Worm (Caenorhabditis elegans): ENCODE results near the gene R08C7.11.

The R08C7.11 gene

DNA sequence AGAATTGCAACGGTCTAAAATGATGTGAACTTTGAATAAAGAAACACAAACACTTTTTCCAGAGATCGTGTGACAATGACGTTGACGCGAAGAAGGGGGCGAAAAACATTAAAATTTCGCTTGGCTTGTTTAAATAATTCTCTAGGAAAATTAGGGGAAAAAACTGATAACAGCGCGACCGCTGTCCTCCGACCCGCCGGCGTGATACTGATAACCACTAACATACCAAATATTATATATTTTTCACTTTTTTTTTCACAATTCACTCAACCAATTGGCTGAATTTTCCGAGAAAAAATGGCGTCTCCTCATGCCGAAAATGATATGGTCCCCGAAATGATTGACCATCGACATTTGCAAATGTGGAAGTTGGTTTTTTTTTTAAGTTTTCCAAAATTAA is 4.9 kb downstream of the R08C7.11 start:
- TF ChIP-seq ceh-34 (tag; optimal IDR thresholded peaks at IDR 0.05): no peak
- peak; percentile 75 for TF ChIP-seq elt-2 (tag; optimal IDR thresholded peaks at IDR 0.05)

DNA sequence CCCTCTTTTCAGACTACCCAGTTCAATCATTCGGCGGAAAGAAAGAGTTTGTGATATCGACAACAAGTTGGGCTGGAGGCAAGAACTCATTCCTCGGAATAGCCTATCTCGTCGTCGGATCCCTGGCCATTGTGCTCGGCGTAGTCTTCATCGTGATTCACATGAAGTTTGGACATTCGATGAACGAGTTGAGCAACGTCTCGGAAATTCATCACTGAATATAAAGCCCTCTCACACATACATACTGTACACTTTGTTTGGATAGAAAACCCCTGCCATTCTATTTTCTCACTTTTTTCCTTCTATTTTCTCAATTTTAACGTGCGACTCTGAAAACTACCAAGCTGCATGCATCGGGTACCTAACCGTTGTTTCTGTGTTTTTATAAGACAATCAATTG is 5.3 kb downstream of the R08C7.11 start, which contains the start of gene R08C7.12:
Gene R08C7.12, plus strand, starts transcription at position 301 of the 400 bp plus-strand sequence.
- TF ChIP-seq tbx-2 (tag; optimal IDR thresholded peaks at IDR 0.05): no peak
- no peak for TF ChIP-seq elt-2 (tag; optimal IDR thresholded peaks at IDR 0.05)
- no peak for TF ChIP-seq ceh-6 (GFP tag; optimal IDR thresholded peaks at IDR 0.05)
- TF ChIP-seq pat-9 (tag; optimal IDR thresholded peaks at IDR 0.05): no peak
- TF ChIP-seq ceh-31 (tag; optimal IDR thresholded peaks at IDR 0.05): no peak
- no peak for TF ChIP-seq ceh-19 (GFP tag; optimal IDR thresholded peaks at IDR 0.05)
- TF ChIP-seq C38D4.7 (GFP tag; optimal IDR thresholded peaks at IDR 0.05): no peak

DNA sequence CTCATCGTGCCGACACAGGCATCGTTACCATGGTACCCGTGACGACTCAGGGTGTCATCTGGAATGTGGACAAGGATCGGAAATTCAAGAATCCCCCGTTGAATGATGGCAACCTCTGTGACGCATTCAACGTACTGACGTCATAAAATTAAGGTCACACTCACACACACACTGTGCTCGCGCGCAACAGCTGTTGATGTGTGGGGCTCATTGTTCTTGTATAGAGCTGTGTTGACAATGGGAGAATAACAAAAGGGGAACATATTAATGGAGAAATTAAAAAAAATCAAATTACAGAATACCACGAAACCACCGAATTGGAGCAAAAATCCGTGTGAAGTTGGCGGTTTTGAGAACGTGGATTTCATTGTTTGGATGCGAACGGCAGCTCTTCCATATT is 6.4 kb downstream of the R08C7.11 start:
- TF ChIP-seq ceh-31 (tag; optimal IDR thresholded peaks at IDR 0.05): peak; percentile 3
- peak; percentile 45 for TF ChIP-seq hlh-30 (tag; optimal IDR thresholded peaks at IDR 0.05; ENCODE audit: insufficient read depth)
- peak; percentile 73 for TF ChIP-seq sox-2 (GFP tag; IDR thresholded peaks at IDR 0.05)
- peak; percentile 10 for TF ChIP-seq unc-42 (tag; optimal IDR thresholded peaks at IDR 0.05)
- TF ChIP-seq ceh-48 (tag; optimal IDR thresholded peaks at IDR 0.05): no peak
- TF ChIP-seq tbx-2 (tag; optimal IDR thresholded peaks at IDR 0.05): peak; percentile 13
- TF ChIP-seq hlh-6 (tag; optimal IDR thresholded peaks at IDR 0.05): no peak

DNA sequence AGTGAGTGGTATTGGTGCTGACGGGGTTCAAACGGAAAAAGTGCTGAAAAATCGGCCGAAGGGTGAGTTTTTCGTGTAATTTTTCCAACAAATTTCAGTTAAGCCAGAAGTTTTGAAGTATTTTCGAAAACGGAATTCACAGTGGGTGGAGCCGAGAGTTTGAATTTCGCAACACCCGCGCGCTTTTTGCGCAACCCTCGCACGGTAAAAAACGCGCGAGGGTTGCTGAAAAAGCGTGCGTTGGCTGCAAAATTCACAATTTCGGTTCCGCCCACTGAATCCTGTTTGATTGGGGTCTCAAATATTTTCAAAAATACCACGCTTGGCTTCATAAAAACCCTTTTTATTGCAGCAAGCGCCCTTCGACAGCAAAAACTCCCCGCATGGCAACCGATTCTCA is 7.4 kb downstream of the R08C7.11 start:
- no peak for TF ChIP-seq pha-2 (tag; optimal IDR thresholded peaks at IDR 0.05)
- no peak for TF ChIP-seq che-1 (tag; optimal IDR thresholded peaks at IDR 0.05)
- no peak for TF ChIP-seq pax-1 (tag; optimal IDR thresholded peaks at IDR 0.05)
- no peak for TF ChIP-seq lim-6 (tag; optimal IDR thresholded peaks at IDR 0.05)
- no peak for TF ChIP-seq nhr-11 (tag; optimal IDR thresholded peaks at IDR 0.05)
- no peak for TF ChIP-seq lin-11 (tag; optimal IDR thresholded peaks at IDR 0.05)
- TF ChIP-seq ceh-45 (GFP tag; IDR thresholded peaks at IDR 0.05): no peak
- no peak for TF ChIP-seq ttx-3 (tag; optimal IDR thresholded peaks at IDR 0.05)
- no peak for TF ChIP-seq nfya-1 (tag; optimal IDR thresholded peaks at IDR 0.05)
- no peak for TF ChIP-seq Y22D7AL.16 (tag; optimal IDR thresholded peaks at IDR 0.05)
- no peak for TF ChIP-seq mec-3 (tag; optimal IDR thresholded peaks at IDR 0.05; ENCODE audit: borderline replicate concordance)
- no peak for TF ChIP-seq tbx-2 (tag; optimal IDR thresholded peaks at IDR 0.05)

DNA sequence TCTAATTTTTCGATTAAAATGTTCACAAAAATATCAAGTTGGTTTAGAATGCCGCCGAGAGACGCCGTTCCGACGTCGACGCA is 7.6 kb downstream of the R08C7.11 start, which contains the start of gene chat-1:
Gene chat-1, plus strand, starts transcription at position 48 of the 83 bp plus-strand sequence.
- TF ChIP-seq ref-2 (tag; optimal IDR thresholded peaks at IDR 0.05) (no peak), tbx-2 (tag; optimal IDR thresholded peaks at IDR 0.05) (no peak), Y22D7AL.16 (tag; optimal IDR thresholded peaks at IDR 0.05) (no peak), C38D4.7 (GFP tag; optimal IDR thresholded peaks at IDR 0.05) (no peak), eyg-1 (tag; optimal IDR thresholded peaks at IDR 0.05) (no peak), ceh-24 (tag; optimal IDR thresholded peaks at IDR 0.05) (no peak), ceh-45 (GFP tag; IDR thresholded peaks at IDR 0.05) (no peak), nhr-232 (tag; optimal IDR thresholded peaks at IDR 0.05) (no peak), zip-5 (tag; optimal IDR thresholded peaks at IDR 0.05) (no peak), ceh-19 (GFP tag; optimal IDR thresholded peaks at IDR 0.05) (no peak), hlh-15 (tag; optimal IDR thresholded peaks at IDR 0.05) (no peak), ceh-48 (tag; optimal IDR thresholded peaks at IDR 0.05) (no peak), nfya-1 (tag; optimal IDR thresholded peaks at IDR 0.05) (no peak), pat-9 (tag; optimal IDR thresholded peaks at IDR 0.05) (no peak), fkh-10 (GFP tag; optimal IDR thresholded peaks at IDR 0.05) (no peak), ztf-16 (tag; optimal IDR thresholded peaks at IDR 0.05) (no peak), ceh-2 (tag; optimal IDR thresholded peaks at IDR 0.05) (no peak), ceh-31 (tag; optimal IDR thresholded peaks at IDR 0.05) (no peak), hlh-30 (tag; optimal IDR thresholded peaks at IDR 0.05; ENCODE audit: insufficient read depth) (no peak), elt-2 (tag; optimal IDR thresholded peaks at IDR 0.05) (no peak)

DNA sequence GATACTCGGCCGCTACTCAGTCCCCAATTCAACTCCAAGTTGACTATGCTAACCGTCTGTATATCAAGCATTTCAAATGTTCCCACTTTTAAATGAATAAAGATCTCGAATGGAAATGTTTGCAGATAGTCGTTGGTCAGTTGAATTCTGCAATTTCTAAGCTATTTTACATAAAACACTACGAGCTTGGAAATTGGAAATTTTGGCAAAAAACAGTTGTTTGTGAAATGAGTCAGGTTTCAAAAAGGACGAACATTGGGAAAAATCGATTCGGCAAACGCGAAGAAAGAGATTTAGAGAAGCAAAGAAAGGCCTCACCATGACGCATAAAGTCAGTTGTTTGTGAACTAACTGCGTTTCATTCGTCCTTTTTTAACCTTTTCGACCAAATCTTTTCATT is 7.9 kb downstream of the R08C7.11 start:
- no peak for TF ChIP-seq fkh-6 (tag; optimal IDR thresholded peaks at IDR 0.05)
- no peak for TF ChIP-seq madf-2 (tag; optimal IDR thresholded peaks at IDR 0.05)
- no peak for TF ChIP-seq ceh-45 (GFP tag; IDR thresholded peaks at IDR 0.05)
- TF ChIP-seq ama-1 (optimal IDR thresholded peaks at IDR 0.05): peak; percentile 76
- TF ChIP-seq syd-9 (tag; optimal IDR thresholded peaks at IDR 0.05): no peak
- TF ChIP-seq ceh-22 (tag; optimal IDR thresholded peaks at IDR 0.05): no peak
- peak; percentile 69 for TF ChIP-seq ceh-48 (tag; optimal IDR thresholded peaks at IDR 0.05)
- TF ChIP-seq K02D7.2 (tag; optimal IDR thresholded peaks at IDR 0.05): no peak
- TF ChIP-seq T23F11.4 (GFP tag; optimal IDR thresholded peaks at IDR 0.05): no peak
- no peak for TF ChIP-seq ceh-31 (tag; optimal IDR thresholded peaks at IDR 0.05)
- no peak for TF ChIP-seq pha-2 (tag; optimal IDR thresholded peaks at IDR 0.05)
- TF ChIP-seq ceh-19 (GFP tag; optimal IDR thresholded peaks at IDR 0.05): no peak

Measured in whole organism, late embryonic.